Worm (Caenorhabditis elegans) whole organism, L3 larva: ENCODE results near the gene let-721.
A peak's percentile ranks its signal among the peaks of the same experiment; 100 is the strongest.

Experiments
- ZK546.5 ChIP-seq: sonication (generic microtip); optimal IDR thresholded peaks from 2 replicates; lab custom pipeline; 2017; ENCODE audit warnings: missing biosample characterization, missing genetic modification characterization
- aly-2 ChIP-seq: fragments of 150-350 bp; optimal IDR thresholded peaks from 2 replicates; lab custom pipeline; 2014; ENCODE audit warnings: missing biosample characterization, missing genetic modification characterization
- ama-1 ChIP-seq: fragments of 150-350 bp; optimal IDR thresholded peaks from 2 replicates; lab custom pipeline; 2018
- ceh-16 ChIP-seq: sonication (generic microtip); optimal IDR thresholded peaks from 2 replicates; lab custom pipeline; 2017; ENCODE audit warnings: missing biosample characterization, missing genetic modification characterization
- ceh-9 ChIP-seq: sonication (generic microtip); optimal IDR thresholded peaks from 2 replicates; lab custom pipeline; 2018; ENCODE audit warnings: missing biosample characterization, missing genetic modification characterization
- daf-12 ChIP-seq: fragments of 150-350 bp; optimal IDR thresholded peaks from 2 replicates; lab custom pipeline; 2014; ENCODE audit warnings: missing biosample characterization, missing genetic modification reagents, missing genetic modification characterization
- egl-27 ChIP-seq: sonication (generic microtip); optimal IDR thresholded peaks from 4 replicates; lab custom pipeline; 2017; ENCODE audit warnings: missing biosample characterization, missing genetic modification reagents, missing genetic modification characterization
- egl-5 ChIP-seq: fragments of 150-350 bp; optimal IDR thresholded peaks from 2 replicates; lab custom pipeline; 2017; ENCODE audit warnings: missing biosample characterization, missing genetic modification reagents, missing genetic modification characterization, inconsistent platforms
- elt-1 ChIP-seq: fragments of 150-350 bp; optimal IDR thresholded peaks from 2 replicates; lab custom pipeline; 2014; ENCODE audit warnings: missing biosample characterization, missing genetic modification characterization
- elt-2 ChIP-seq: sonication (generic microtip); optimal IDR thresholded peaks from 2 replicates; lab custom pipeline; 2016; ENCODE audit warnings: missing genetic modification reagents, mild to moderate bottlenecking, missing genetic modification characterization, missing compliant biosample characterization
- elt-3 ChIP-seq, 3 experiments: fragments of 150-350 bp in 1 of 3; sonication (generic microtip) in 2 of 3; optimal IDR thresholded peaks; 2 replicates in 2 of 3; 4 replicates in 1 of 3; lab custom pipeline; 2014 to 2017; ENCODE audit warnings: missing biosample characterization in 3 of 3, missing genetic modification characterization in 3 of 3
- eor-1 ChIP-seq, 2 experiments: fragments of 150-350 bp; optimal IDR thresholded peaks; 2 replicates each; lab custom pipeline; 2014 to 2018; ENCODE audit warnings: missing biosample characterization in 2 of 2, missing genetic modification characterization in 2 of 2
- fkh-10 ChIP-seq: sonication (generic microtip); optimal IDR thresholded peaks from 2 replicates; lab custom pipeline; 2017; ENCODE audit warnings: missing biosample characterization, missing genetic modification reagents, missing genetic modification characterization
- fkh-2 ChIP-seq: fragments of 150-350 bp; optimal IDR thresholded peaks from 2 replicates; lab custom pipeline; 2014; ENCODE audit warnings: missing biosample characterization, missing genetic modification reagents, missing genetic modification characterization
- fos-1 ChIP-seq: fragments of 150-350 bp; optimal IDR thresholded peaks from 2 replicates; lab custom pipeline; 2014; ENCODE audit warnings: missing biosample characterization, missing genetic modification characterization
- jun-1 ChIP-seq: fragments of 150-350 bp; optimal IDR thresholded peaks from 2 replicates; lab custom pipeline; 2014; ENCODE audit warnings: missing biosample characterization, missing genetic modification reagents, missing genetic modification characterization
- lin-15B ChIP-seq: fragments of 150-350 bp; optimal IDR thresholded peaks from 2 replicates; lab custom pipeline; 2014; ENCODE audit warnings: missing biosample characterization, missing genetic modification characterization
- lin-39 ChIP-seq: fragments of 150-350 bp; optimal IDR thresholded peaks from 2 replicates; lab custom pipeline; 2018; ENCODE audit warnings: missing biosample characterization, missing genetic modification reagents, missing genetic modification characterization
- lsy-12 ChIP-seq: sonication (generic microtip); optimal IDR thresholded peaks from 2 replicates; lab custom pipeline; 2016; ENCODE audit warnings: mild to moderate bottlenecking, missing genetic modification characterization, missing compliant biosample characterization
- mdl-1 ChIP-seq: fragments of 150-350 bp; optimal IDR thresholded peaks from 2 replicates; lab custom pipeline; 2014; ENCODE audit warnings: missing biosample characterization, missing genetic modification characterization
- mml-1 ChIP-seq: fragments of 150-350 bp; sonication (generic microtip); optimal IDR thresholded peaks from 3 replicates; lab custom pipeline; 2014; ENCODE audit warnings: missing biosample characterization, missing genetic modification characterization
- nfya-1 ChIP-seq: sonication (generic microtip); optimal IDR thresholded peaks from 2 replicates; lab custom pipeline; 2017; ENCODE audit warnings: missing genetic modification characterization, mild to moderate bottlenecking, missing compliant biosample characterization, antibody characterized with exemption, moderate library complexity; ENCODE audit not compliant: insufficient read depth
- nhr-11 ChIP-seq: fragments of 150-350 bp; optimal IDR thresholded peaks from 2 replicates; lab custom pipeline; 2014; ENCODE audit warnings: missing biosample characterization, missing genetic modification characterization
- nhr-12 ChIP-seq: fragments of 150-350 bp; optimal IDR thresholded peaks from 2 replicates; lab custom pipeline; 2014; ENCODE audit warnings: missing biosample characterization, missing genetic modification characterization
- nhr-23 ChIP-seq: fragments of 150-350 bp; optimal IDR thresholded peaks from 2 replicates; lab custom pipeline; 2014; ENCODE audit warnings: missing biosample characterization, missing genetic modification reagents, missing genetic modification characterization
- nhr-237 ChIP-seq: fragments of 150-350 bp; optimal IDR thresholded peaks from 2 replicates; lab custom pipeline; 2014; ENCODE audit warnings: missing biosample characterization, missing genetic modification characterization
- nhr-25 ChIP-seq: sonication (generic microtip); optimal IDR thresholded peaks from 2 replicates; lab custom pipeline; 2017; ENCODE audit warnings: missing biosample characterization, missing genetic modification characterization
- nhr-28 ChIP-seq: fragments of 150-350 bp; optimal IDR thresholded peaks from 2 replicates; lab custom pipeline; 2014; ENCODE audit warnings: missing biosample characterization, missing genetic modification characterization
- nhr-43 ChIP-seq: sonication (generic microtip); optimal IDR thresholded peaks from 2 replicates; lab custom pipeline; 2016; ENCODE audit warnings: mild to moderate bottlenecking, missing genetic modification characterization, missing compliant biosample characterization; ENCODE audit not compliant: poor library complexity, severe bottlenecking
- nhr-67 ChIP-seq: fragments of 150-350 bp; optimal IDR thresholded peaks from 2 replicates; lab custom pipeline; 2014; ENCODE audit warnings: missing biosample characterization, missing genetic modification characterization
- nhr-76 ChIP-seq: fragments of 150-350 bp; sonication (generic microtip); optimal IDR thresholded peaks from 5 replicates; lab custom pipeline; 2014; ENCODE audit warnings: missing biosample characterization, missing genetic modification characterization
- nhr-77 ChIP-seq: fragments of 150-350 bp; optimal IDR thresholded peaks from 2 replicates; lab custom pipeline; 2014; ENCODE audit warnings: missing biosample characterization, missing genetic modification characterization
- pha-4 ChIP-seq: fragments of 150-350 bp; optimal IDR thresholded peaks from 2 replicates; lab custom pipeline; 2014; ENCODE audit warnings: missing biosample characterization, missing genetic modification reagents, missing genetic modification characterization
- pqm-1 ChIP-seq: fragments of 150-350 bp; optimal IDR thresholded peaks from 2 replicates; lab custom pipeline; 2017; ENCODE audit warnings: missing biosample characterization, missing genetic modification characterization, inconsistent platforms
- sea-2 ChIP-seq: fragments of 150-350 bp; sonication (generic microtip); optimal IDR thresholded peaks from 4 replicates; lab custom pipeline; 2014; ENCODE audit warnings: missing biosample characterization, missing genetic modification reagents, missing genetic modification characterization
- skn-1 ChIP-seq: fragments of 150-350 bp; optimal IDR thresholded peaks from 2 replicates; lab custom pipeline; 2014; ENCODE audit warnings: missing biosample characterization, missing genetic modification characterization
- snpc-4 ChIP-seq: fragments of 150-350 bp; optimal IDR thresholded peaks from 2 replicates; lab custom pipeline; 2014; ENCODE audit warnings: missing biosample characterization, missing genetic modification characterization
- tbx-2 ChIP-seq: sonication (generic microtip); optimal IDR thresholded peaks from 2 replicates; lab custom pipeline; 2016; ENCODE audit warnings: mild to moderate bottlenecking, missing genetic modification characterization, missing compliant biosample characterization
- unc-39 ChIP-seq: sonication (generic microtip); optimal IDR thresholded peaks from 4 replicates; lab custom pipeline; 2017; ENCODE audit warnings: missing biosample characterization, missing genetic modification characterization
- unc-62 ChIP-seq: fragments of 150-350 bp; sonication (generic microtip); optimal IDR thresholded peaks from 4 replicates; lab custom pipeline; 2014; ENCODE audit warnings: missing biosample characterization, missing genetic modification reagents, missing genetic modification characterization
- zag-1 ChIP-seq: fragments of 150-350 bp; optimal IDR thresholded peaks from 2 replicates; lab custom pipeline; 2014; ENCODE audit warnings: missing biosample characterization, missing genetic modification characterization
- ztf-11 ChIP-seq: fragments of 150-350 bp; optimal IDR thresholded peaks from 2 replicates; lab custom pipeline; 2014; ENCODE audit warnings: missing biosample characterization, missing genetic modification characterization
- ztf-4 ChIP-seq: fragments of 150-350 bp; optimal IDR thresholded peaks from 2 replicates; lab custom pipeline; 2014; ENCODE audit warnings: missing biosample characterization, missing genetic modification characterization

let-721 gene

DNA sequence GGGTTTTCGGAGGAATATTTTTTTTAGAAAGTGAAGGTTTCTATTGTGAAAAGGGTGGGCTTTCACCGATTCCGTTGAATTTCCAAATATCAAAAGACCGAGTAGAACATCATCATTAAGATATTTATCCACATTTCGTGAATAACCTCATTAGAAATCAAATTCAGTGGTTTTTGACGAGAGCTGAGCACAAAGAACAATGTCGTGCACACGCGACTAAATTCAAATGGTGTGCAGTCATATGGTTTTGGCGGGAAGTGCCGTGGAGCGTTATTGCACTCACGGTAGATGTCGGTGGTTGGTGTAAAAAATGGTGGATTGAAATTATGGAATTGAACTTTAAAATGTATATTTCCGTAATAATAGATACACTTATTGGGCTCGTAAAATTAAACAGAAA is 6.0 kb upstream of the let-721 start:
- TF ChIP-seq ama-1 (lab: Kevin White, UChicago) (peak; percentile 8), fkh-10 (no peak), nfya-1 (tag; lab: Kevin White, UChicago) (peak; percentile 39), pha-4 (tag; lab: Kevin White, UChicago) (peak; percentile 37)

DNA sequence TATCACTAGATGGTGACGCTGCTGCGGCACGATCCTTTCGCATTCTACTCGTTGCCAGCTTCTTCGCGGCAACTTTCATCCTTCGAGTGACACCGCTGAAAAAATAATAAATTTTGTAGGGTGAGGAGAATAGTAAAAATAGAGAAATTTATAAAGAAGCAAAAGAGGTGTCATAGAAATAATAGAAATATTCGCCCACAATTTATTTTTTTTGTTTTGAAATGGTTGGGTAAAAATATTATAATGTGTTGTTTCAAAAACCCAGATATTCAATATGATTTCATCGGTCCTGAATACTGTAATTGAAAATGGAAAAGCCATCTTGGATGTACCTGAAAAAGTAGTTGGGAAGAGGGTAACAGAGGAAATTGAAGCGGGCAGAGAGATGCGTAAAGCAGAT is 5.6 kb upstream of the let-721 start, which contains the start of gene set-1:
Gene set-1, minus strand, starts transcription at position 101 of the 400 bp plus-strand sequence.
- TF ChIP-seq elt-2 (tag; lab: Kevin White, UChicago), result no peak
- TF ChIP-seq egl-5 (tag; lab: Kevin White, UChicago), result no peak
- no peak for TF ChIP-seq eor-1 (tag; optimal IDR thresholded peaks at IDR 0.05; lab: Kevin White, UChicago)
- TF ChIP-seq elt-3 (tag; optimal IDR thresholded peaks at IDR 0.05; lab: Kevin White, UChicago), result no peak
- TF ChIP-seq zag-1 (tag; lab: Kevin White, UChicago), result no peak

DNA sequence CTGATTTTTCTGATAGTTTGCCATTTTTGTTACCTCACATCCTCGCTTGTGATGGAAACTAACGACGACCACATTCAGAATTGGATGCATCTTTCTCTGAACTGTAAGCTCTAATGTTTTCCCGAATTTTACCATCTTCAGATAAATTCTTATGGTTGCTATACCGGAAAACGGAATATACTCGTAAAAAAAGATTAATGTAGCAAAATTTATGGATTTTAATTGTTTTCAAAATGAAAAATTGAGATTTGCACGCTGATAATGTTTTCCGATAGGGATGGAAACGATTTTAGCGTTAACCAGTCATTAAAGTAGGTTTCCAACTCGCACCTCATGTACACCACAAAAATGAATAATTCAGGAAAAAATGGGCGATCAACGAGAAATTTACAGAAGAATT is 3.9 kb upstream of the let-721 start, which contains the start of gene T26A5.6:
Gene T26A5.6, minus strand, starts transcription at position 101 of the 400 bp plus-strand sequence.
- no peak for TF ChIP-seq unc-39 (tag; lab: Kevin White, UChicago)
- TF ChIP-seq ZK546.5 (tag; lab: Kevin White, UChicago), result no peak
- no peak for TF ChIP-seq pqm-1 (tag; lab: Kevin White, UChicago)
- no peak for TF ChIP-seq nhr-11
- no peak for TF ChIP-seq nhr-76
- TF ChIP-seq pha-4 (tag; lab: Kevin White, UChicago), result no peak

DNA sequence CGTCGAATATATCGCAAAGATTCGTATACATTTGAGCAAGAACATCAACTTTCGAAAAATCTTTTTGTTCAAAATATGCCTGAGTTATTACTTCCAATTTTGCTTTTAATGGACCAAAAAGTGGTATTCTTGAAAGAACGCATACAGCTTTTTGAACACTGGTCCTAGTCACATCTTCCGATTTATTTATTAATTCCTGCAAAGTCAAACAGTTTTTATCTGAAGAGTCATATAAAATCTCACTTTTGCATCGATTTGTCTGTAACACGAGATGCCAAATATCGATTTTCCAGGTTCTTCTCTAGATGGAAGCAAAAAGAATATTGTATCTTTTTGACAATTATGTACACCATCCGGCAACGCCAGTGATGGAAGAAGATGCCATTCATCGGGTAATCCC is 3.1 kb upstream of the let-721 start:
- TF ChIP-seq skn-1 (no peak), ceh-9 (tag; lab: Kevin White, UChicago) (no peak), nhr-237 (tag; lab: Kevin White, UChicago) (no peak), nhr-77 (tag; lab: Kevin White, UChicago) (no peak), elt-1 (no peak), nhr-67 (tag; lab: Kevin White, UChicago) (no peak), pqm-1 (tag; lab: Kevin White, UChicago) (no peak), lsy-12 (tag; lab: Kevin White, UChicago) (no peak), ZK546.5 (tag; lab: Kevin White, UChicago) (no peak), nhr-76 (no peak), ztf-4 (tag; lab: Kevin White, UChicago) (no peak)
- TF ChIP-seq, all 47 proteins: peak for 0

DNA sequence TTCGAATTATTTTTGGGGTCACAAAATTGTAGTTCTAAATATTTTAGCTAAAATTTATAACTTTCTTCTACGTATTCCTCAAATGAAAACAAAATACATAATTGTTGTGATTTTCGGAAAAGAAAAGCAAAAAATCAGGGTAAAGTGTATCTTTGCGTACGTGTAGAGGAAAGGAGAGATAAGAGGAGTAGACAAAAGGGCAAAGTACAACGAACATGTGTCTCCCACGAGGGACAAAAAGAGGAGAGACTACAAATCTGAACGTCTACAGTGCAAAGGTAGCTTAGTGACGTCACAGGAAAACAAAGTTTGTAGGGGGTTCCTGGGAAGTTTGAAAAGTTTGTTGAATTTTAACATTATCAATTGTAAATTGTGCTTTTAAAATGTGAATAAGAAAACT is 814 bp upstream of the let-721 start:
- TF ChIP-seq pqm-1 (tag; lab: Kevin White, UChicago), result peak; percentile 60
- no peak for TF ChIP-seq nhr-67 (tag; lab: Kevin White, UChicago)
- TF ChIP-seq unc-62, result no peak
- TF ChIP-seq fkh-10, result no peak
- peak; percentile 53 for TF ChIP-seq mdl-1 (tag; lab: Kevin White, UChicago)
- peak; percentile 40 for TF ChIP-seq nhr-11
- TF ChIP-seq egl-27 (tag; lab: Kevin White, UChicago), result no peak
- no peak for TF ChIP-seq mml-1
- TF ChIP-seq nhr-25 (tag; lab: Kevin White, UChicago), result peak; percentile 58
- peak; percentile 81 for TF ChIP-seq nhr-43 (tag; lab: Kevin White, UChicago)
- TF ChIP-seq lin-15B (tag; lab: Kevin White, UChicago), result no peak
- no peak for TF ChIP-seq tbx-2 (tag; lab: Kevin White, UChicago)
- TF ChIP-seq snpc-4 (tag; lab: Kevin White, UChicago), result peak; percentile 32
- TF ChIP-seq ztf-11 (tag; lab: Kevin White, UChicago), result no peak
- no peak for TF ChIP-seq eor-1 (tag; optimal IDR thresholded peaks at IDR 0.05; lab: Kevin White, UChicago)
- TF ChIP-seq nhr-23, result peak; percentile 57
- TF ChIP-seq lin-39, result no peak
- TF ChIP-seq aly-2 (tag; lab: Kevin White, UChicago), result no peak
- TF ChIP-seq skn-1, result no peak
- TF ChIP-seq elt-3 (tag; optimal IDR thresholded peaks at IDR 0.05; lab: Kevin White, UChicago), result no peak
- TF ChIP-seq nhr-237 (tag; lab: Kevin White, UChicago), result no peak
- no peak for TF ChIP-seq nhr-28 (tag; lab: Kevin White, UChicago)
- no peak for TF ChIP-seq ama-1 (lab: Kevin White, UChicago)
- TF ChIP-seq ceh-16 (tag; lab: Kevin White, UChicago), result no peak
- TF ChIP-seq fkh-2, result no peak
- TF ChIP-seq elt-1, result no peak
- peak; percentile 58 for TF ChIP-seq nfya-1 (tag; lab: Kevin White, UChicago)
- TF ChIP-seq ceh-9 (tag; lab: Kevin White, UChicago), result no peak
- TF ChIP-seq elt-2 (tag; lab: Kevin White, UChicago), result peak; percentile 80
- peak; percentile 9 for TF ChIP-seq jun-1
- TF ChIP-seq daf-12 (tag; lab: Kevin White, UChicago), result no peak
- no peak for TF ChIP-seq unc-39 (tag; lab: Kevin White, UChicago)
- TF ChIP-seq egl-5 (tag; lab: Kevin White, UChicago), result no peak
- no peak for TF ChIP-seq sea-2 (GFP tag; lab: Kevin White, UChicago)
- TF ChIP-seq nhr-12 (tag; lab: Kevin White, UChicago), result no peak
- TF ChIP-seq zag-1 (tag; lab: Kevin White, UChicago), result no peak
- TF ChIP-seq lsy-12 (tag; lab: Kevin White, UChicago), result peak; percentile 62
- TF ChIP-seq fos-1, result no peak
